Worm (Caenorhabditis elegans) whole organism, midembryonic: Measurements from ENCODE around the gene col-86.

ENCODE experiments used
- T22C8.4 ChIP-seq: fragments of 200-800 bp; sonication (Bioruptor generic); IDR thresholded peaks from 2 replicates; pipeline ENCODE4 v1.3.6; 2022; ENCODE audit warnings: missing genetic modification characterization, missing compliant biosample characterization
- klf-2 ChIP-seq: fragments of 200-800 bp; sonication (Bioruptor generic); conservative IDR thresholded peaks from 2 replicates; pipeline ENCODE4 v1.3.6; 2022; ENCODE audit warnings: missing genetic modification reagents, missing genetic modification characterization, missing compliant biosample characterization
- med-1 ChIP-seq: sonication (generic microtip); optimal IDR thresholded peaks from 2 replicates; lab custom pipeline; 2017; ENCODE audit warnings: missing genetic modification characterization, mild to moderate bottlenecking, missing compliant biosample characterization, antibody characterized with exemption, missing genetic modification reagents; ENCODE audit not compliant: insufficient read depth

DNA sequence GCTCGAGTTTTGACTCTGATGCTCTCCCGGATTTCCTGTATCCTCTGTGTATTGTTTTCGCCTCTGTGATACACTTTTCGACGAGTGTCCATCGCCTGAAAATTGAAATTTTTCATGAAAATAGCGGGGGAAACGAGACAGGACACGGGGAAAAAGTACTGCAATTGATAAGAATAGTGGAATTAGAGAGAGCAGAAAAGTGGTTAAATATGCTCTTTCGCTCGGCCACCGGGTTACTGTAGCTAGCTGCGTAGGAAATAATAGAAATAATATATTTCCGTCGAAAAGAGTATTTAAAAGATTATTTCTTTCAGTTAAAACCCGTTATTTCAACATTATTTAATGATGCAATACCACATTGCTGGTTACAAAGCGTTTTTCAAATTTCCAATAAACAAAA, 18.6 kb upstream of the col-86 start, which contains the start of gene rict-1:
- no peak for TF ChIP-seq T22C8.4 (GFP tag; lab: Robert Waterston, UW)
- TF ChIP-seq klf-2 (GFP tag; lab: Robert Waterston, UW), result no peak
- TF ChIP-seq med-1, result no peak
